Fruit fly (Drosophila melanogaster) whole organism, pupa: ENCODE measurements around the gene CG42579.
A peak's percentile ranks its signal among the peaks of the same experiment; 100 is the strongest.

ENCODE experiments used
- CG10348 ChIP-seq: fragments of 200-800 bp; sonication (Bioruptor generic); IDR thresholded peaks from 2 replicates; pipeline ENCODE4 v1.3.6; 2022; ENCODE audit warnings: missing biosample characterization, missing genetic modification characterization
- CG12605 ChIP-seq: fragments of 200-800 bp; sonication (Bioruptor generic); IDR thresholded peaks from 2 replicates; pipeline ENCODE4 v1.3.6; 2022; ENCODE audit warnings: missing biosample characterization, missing genetic modification characterization
- CG13204 ChIP-seq: fragments of 200-800 bp; sonication (Bioruptor generic); optimal IDR thresholded peaks from 2 replicates; lab custom pipeline; 2018; ENCODE audit warnings: missing biosample characterization, mild to moderate bottlenecking, missing genetic modification characterization, moderate library complexity
- CG14655 ChIP-seq: fragments of 200-800 bp; sonication (Bioruptor generic); optimal IDR thresholded peaks from 3 replicates; lab custom pipeline; 2017; ENCODE audit warnings: mild to moderate bottlenecking, missing biosample characterization, missing genetic modification reagents, missing genetic modification characterization
- CG15710 ChIP-seq: fragments of 200-800 bp; sonication (Bioruptor generic); optimal IDR thresholded peaks from 2 replicates; lab custom pipeline; 2018; ENCODE audit warnings: missing biosample characterization, mild to moderate bottlenecking, missing genetic modification characterization, moderate library complexity
- CG17806 ChIP-seq: fragments of 200-800 bp; sonication (Bioruptor generic); optimal IDR thresholded peaks from 2 replicates; lab custom pipeline; 2018; ENCODE audit warnings: missing biosample characterization, mild to moderate bottlenecking, missing genetic modification characterization, moderate library complexity
- CG32121 ChIP-seq: fragments of 200-800 bp; sonication (Bioruptor generic); IDR thresholded peaks from 2 replicates; pipeline ENCODE4 v1.3.6; 2022; ENCODE audit warnings: missing biosample characterization, missing genetic modification characterization
- CG34367 ChIP-seq: fragments of 200-800 bp; sonication (Bioruptor generic); optimal IDR thresholded peaks from 2 replicates; lab custom pipeline; 2018; ENCODE audit warnings: missing biosample characterization, mild to moderate bottlenecking, missing genetic modification characterization
- CG4496 ChIP-seq: fragments of 200-800 bp; sonication (Bioruptor generic); IDR thresholded peaks from 3 replicates; pipeline ENCODE4 v1.3.6; 2022; ENCODE audit warnings: missing biosample characterization, missing genetic modification characterization
- CG8159 ChIP-seq: fragments of 200-800 bp; sonication (Bioruptor generic); optimal IDR thresholded peaks from 3 replicates; lab custom pipeline; 2018; ENCODE audit warnings: missing biosample characterization, mild to moderate bottlenecking, missing genetic modification characterization, moderate library complexity
- CG8301 ChIP-seq: fragments of 200-800 bp; sonication (Bioruptor generic); optimal IDR thresholded peaks from 2 replicates; lab custom pipeline; 2018; ENCODE audit warnings: missing biosample characterization, mild to moderate bottlenecking, missing genetic modification characterization
- CG9948 ChIP-seq: fragments of 200-800 bp; sonication (Bioruptor generic); optimal IDR thresholded peaks from 2 replicates; lab custom pipeline; 2018; ENCODE audit warnings: missing biosample characterization, mild to moderate bottlenecking, missing genetic modification characterization, moderate library complexity
- D1 ChIP-seq: fragments of 200-800 bp; sonication (Bioruptor generic); optimal IDR thresholded peaks from 2 replicates; lab custom pipeline; 2018; ENCODE audit warnings: missing biosample characterization, mild to moderate bottlenecking, missing genetic modification characterization, moderate library complexity
- EcR ChIP-seq: fragments of 200-800 bp; sonication (Bioruptor generic); optimal IDR thresholded peaks from 3 replicates; lab custom pipeline; 2019; ENCODE audit warnings: missing biosample characterization, missing genetic modification characterization, mild to moderate bottlenecking, moderate library complexity, missing genetic modification reagents
- Ets98B ChIP-seq: fragments of 200-800 bp; sonication (Bioruptor generic); IDR thresholded peaks from 2 replicates; pipeline ENCODE4 v1.3.6; 2022; ENCODE audit warnings: missing biosample characterization, missing genetic modification characterization
- Pif1A ChIP-seq: fragments of 200-800 bp; sonication (Bioruptor generic); optimal IDR thresholded peaks from 3 replicates; lab custom pipeline; 2016; ENCODE audit warnings: missing biosample characterization, missing genetic modification characterization
- Pif1B ChIP-seq: fragments of 200-800 bp; sonication (Bioruptor generic); optimal IDR thresholded peaks from 3 replicates; lab custom pipeline; 2016; ENCODE audit warnings: missing biosample characterization, missing genetic modification characterization
- Snoo ChIP-seq: fragments of 200-800 bp; sonication (Bioruptor generic); optimal IDR thresholded peaks from 3 replicates; lab custom pipeline; 2017; ENCODE audit warnings: missing biosample characterization, mild to moderate bottlenecking, missing genetic modification characterization, inconsistent platforms
- fd96Ca ChIP-seq: fragments of 200-800 bp; sonication (Bioruptor generic); IDR thresholded peaks from 3 replicates; pipeline ENCODE4 v1.3.6; 2022; ENCODE audit warnings: missing biosample characterization, missing genetic modification characterization
- gl ChIP-seq: fragments of 200-800 bp; sonication (Bioruptor generic); optimal IDR thresholded peaks from 2 replicates; lab custom pipeline; 2018; ENCODE audit warnings: missing biosample characterization, mild to moderate bottlenecking, missing genetic modification characterization
- rn ChIP-seq: fragments of 200-800 bp; sonication (Bioruptor generic); IDR thresholded peaks from 2 replicates; pipeline ENCODE4 v1.3.6; 2022; ENCODE audit warnings: missing biosample characterization, missing genetic modification characterization

CG42579 gene

dm6 chrX:20509535-20510424, 17.7 kb upstream of the CG42579 start:
- 0 out of 3 replicates have a peak, but pooled peaks have one; percentile 32 for TF ChIP-seq fd96Ca (GFP tag; lab: Robert Waterston, UW)
- TF ChIP-seq Snoo (tag; lab: Kevin White, UChicago) = peak; percentile 42
- no peak for TF ChIP-seq CG14655
- 0 out of 2 replicates have a peak, but pooled peaks have one; percentile 10 for TF ChIP-seq CG32121 (GFP tag; lab: Robert Waterston, UW)
- peak; percentile 26 for TF ChIP-seq Pif1A (GFP tag; lab: Kevin White, UChicago)
- no peak for TF ChIP-seq CG13204 (GFP tag; lab: Kevin White, UChicago)
- TF ChIP-seq Pif1B (GFP tag; lab: Kevin White, UChicago) = no peak
- no peak for TF ChIP-seq CG9948

dm6 chrX:20510540-20510939, 16.9 kb upstream of the CG42579 start, which contains the start of gene RhoGAP19D:
Gene RhoGAP19D, minus strand, starts transcription at chrX:20510694.
- no peak for TF ChIP-seq CG8301 (tag; lab: Kevin White, UChicago)
- TF ChIP-seq CG4496 = peak; percentile 48; the same call in 1 of the 3 replicates
- peak; percentile 54 for TF ChIP-seq Ets98B (GFP tag; lab: Robert Waterston, UW)
- TF ChIP-seq CG9948 = no peak
- TF ChIP-seq fd96Ca (GFP tag; lab: Robert Waterston, UW) = peak; percentile 60; the same call in 1 of the 3 replicates
- TF ChIP-seq CG32121 (GFP tag; lab: Robert Waterston, UW) = peak; percentile 44
- TF ChIP-seq CG12605 (GFP tag; lab: Robert Waterston, UW) = peak; percentile 20; the same call in 1 of the 2 replicates
- no peak for TF ChIP-seq Pif1A (GFP tag; lab: Kevin White, UChicago)
- TF ChIP-seq Pif1B (GFP tag; lab: Kevin White, UChicago) = no peak

DNA sequence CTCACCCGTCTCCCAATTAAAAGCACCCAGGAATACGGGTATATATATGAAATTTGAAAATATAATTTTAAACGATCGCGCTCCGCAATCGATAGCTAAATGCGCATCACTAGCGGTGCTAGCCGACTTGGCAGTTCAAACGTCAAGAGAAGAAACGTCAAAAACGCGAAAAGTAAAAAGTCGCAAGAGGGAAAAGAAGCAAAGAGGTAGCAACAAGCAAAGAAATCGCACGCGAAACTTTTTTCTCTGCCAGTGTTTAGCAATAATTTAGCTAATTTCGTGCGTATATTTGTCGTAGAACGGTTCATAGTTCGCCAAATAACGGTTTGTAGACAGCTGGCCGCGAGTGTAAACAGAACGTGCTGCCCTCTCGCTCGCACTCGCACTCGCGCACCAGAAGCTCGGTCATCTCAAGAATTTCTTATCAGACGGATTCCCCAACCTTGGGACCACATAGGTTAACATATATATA, 16.0 kb upstream of the CG42579 start, which contains the start of gene CG1812:
Gene CG1812, plus strand, starts transcription at position 163 of the 472 bp plus-strand sequence.
- peak; percentile 33 for TF ChIP-seq CG34367
- TF ChIP-seq fd96Ca (GFP tag; lab: Robert Waterston, UW) = peak; percentile 82
- peak; percentile 81 for TF ChIP-seq CG4496
- peak; percentile 5 for TF ChIP-seq CG9948
- no peak for TF ChIP-seq CG13204 (GFP tag; lab: Kevin White, UChicago)
- TF ChIP-seq gl (tag; lab: Kevin White, UChicago) = peak; percentile 44
- peak; percentile 48 for TF ChIP-seq CG15710 (tag; lab: Kevin White, UChicago)
- TF ChIP-seq Pif1A (GFP tag; lab: Kevin White, UChicago) = peak; percentile 53
- peak; percentile 24 for TF ChIP-seq Pif1B (GFP tag; lab: Kevin White, UChicago)
- TF ChIP-seq Ets98B (GFP tag; lab: Robert Waterston, UW) = peak; percentile 71
- peak; percentile 56; the same call in 1 of the 2 replicates for TF ChIP-seq CG32121 (GFP tag; lab: Robert Waterston, UW)
- TF ChIP-seq EcR = peak; percentile 86
- TF ChIP-seq CG8159 (tag; lab: Kevin White, UChicago) = peak; percentile 55
- TF ChIP-seq Snoo (tag; lab: Kevin White, UChicago) = peak; percentile 27
- no peak for TF ChIP-seq rn (GFP tag; lab: Robert Waterston, UW)
- peak; percentile 24 for TF ChIP-seq CG17806
- TF ChIP-seq CG14655 = peak; percentile 38
- peak; percentile 35 for TF ChIP-seq CG8301 (tag; lab: Kevin White, UChicago)
- TF ChIP-seq D1 (tag; lab: Kevin White, UChicago) = no peak
- 0 out of 2 replicates have a peak, but pooled peaks have one; percentile 45 for TF ChIP-seq CG12605 (GFP tag; lab: Robert Waterston, UW)
- no peak for TF ChIP-seq CG10348 (GFP tag; lab: Robert Waterston, UW)

DNA sequence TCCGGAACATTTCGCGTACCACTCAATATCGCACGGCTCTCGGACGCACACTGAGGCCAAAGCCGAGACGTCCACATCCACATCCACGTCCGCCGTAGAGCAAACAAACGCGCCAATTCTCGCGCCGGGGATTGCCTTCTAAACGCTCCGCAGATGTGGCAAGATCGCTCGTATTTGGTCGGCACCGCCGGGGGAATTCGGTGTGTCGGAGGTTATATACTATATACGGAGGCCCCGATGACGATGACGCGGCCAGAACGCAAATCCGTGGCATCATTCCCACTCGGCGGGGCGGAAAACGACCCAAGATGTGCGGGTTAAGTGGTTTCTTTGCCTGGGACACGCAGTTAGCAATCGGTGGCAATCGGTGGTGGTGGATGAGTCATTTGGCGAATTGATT, 9.2 kb upstream of the CG42579 start:
- no peak for TF ChIP-seq CG8301 (tag; lab: Kevin White, UChicago)
- TF ChIP-seq CG34367 = no peak
- TF ChIP-seq CG13204 (GFP tag; lab: Kevin White, UChicago) = no peak
- no peak for TF ChIP-seq CG10348 (GFP tag; lab: Robert Waterston, UW)
- no peak for TF ChIP-seq D1 (tag; lab: Kevin White, UChicago)
- TF ChIP-seq CG8159 (tag; lab: Kevin White, UChicago) = no peak
- no peak for TF ChIP-seq CG15710 (tag; lab: Kevin White, UChicago)
- TF ChIP-seq CG9948 = no peak
- no peak for TF ChIP-seq Pif1A (GFP tag; lab: Kevin White, UChicago)
- no peak for TF ChIP-seq CG32121 (GFP tag; lab: Robert Waterston, UW)
- TF ChIP-seq gl (tag; lab: Kevin White, UChicago) = no peak
- TF ChIP-seq CG17806 = no peak
- no peak for TF ChIP-seq CG14655
- no peak for TF ChIP-seq fd96Ca (GFP tag; lab: Robert Waterston, UW)
- no peak for TF ChIP-seq Ets98B (GFP tag; lab: Robert Waterston, UW)
- TF ChIP-seq CG4496 = no peak

DNA sequence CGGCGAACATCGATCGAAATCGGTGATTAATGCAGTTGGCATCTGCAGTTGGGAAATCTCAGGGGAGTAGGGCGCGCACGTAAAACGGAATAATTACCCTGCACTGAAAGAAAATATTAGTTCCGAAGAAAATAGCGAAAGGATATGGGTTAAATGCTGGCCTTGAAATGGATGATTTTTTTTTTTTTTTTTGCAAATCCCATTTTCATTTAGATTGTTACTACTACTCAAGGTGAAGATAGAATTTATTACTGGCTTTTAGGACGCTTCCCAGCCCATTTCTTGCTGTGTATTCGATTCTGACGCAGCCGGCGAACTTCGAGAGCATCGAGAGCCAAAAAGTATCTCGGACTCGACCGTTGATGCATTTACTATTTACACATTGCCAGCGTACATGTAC, 8.4 kb upstream of the CG42579 start:
- no peak for TF ChIP-seq CG13204 (GFP tag; lab: Kevin White, UChicago)
- peak; percentile 75 for TF ChIP-seq CG32121 (GFP tag; lab: Robert Waterston, UW)
- TF ChIP-seq CG4496 = peak; percentile 86
- peak; percentile 74 for TF ChIP-seq Snoo (tag; lab: Kevin White, UChicago)
- TF ChIP-seq Pif1A (GFP tag; lab: Kevin White, UChicago) = peak; percentile 63
- peak; percentile 69 for TF ChIP-seq CG14655
- peak; percentile 67 for TF ChIP-seq CG15710 (tag; lab: Kevin White, UChicago)
- no peak for TF ChIP-seq D1 (tag; lab: Kevin White, UChicago)
- TF ChIP-seq CG8301 (tag; lab: Kevin White, UChicago) = peak; percentile 57
- peak; percentile 52 for TF ChIP-seq CG17806
- TF ChIP-seq fd96Ca (GFP tag; lab: Robert Waterston, UW) = peak; percentile 82
- no peak for TF ChIP-seq rn (GFP tag; lab: Robert Waterston, UW)
- TF ChIP-seq CG12605 (GFP tag; lab: Robert Waterston, UW) = peak; percentile 55; the same call in 1 of the 2 replicates
- peak; percentile 59 for TF ChIP-seq CG34367
- TF ChIP-seq gl (tag; lab: Kevin White, UChicago) = no peak
- TF ChIP-seq EcR = no peak
- no peak for TF ChIP-seq Pif1B (GFP tag; lab: Kevin White, UChicago)
- peak; percentile 48 for TF ChIP-seq CG9948
- peak; percentile 67 for TF ChIP-seq CG8159 (tag; lab: Kevin White, UChicago)
- peak; percentile 80 for TF ChIP-seq Ets98B (GFP tag; lab: Robert Waterston, UW)
- no peak for TF ChIP-seq CG10348 (GFP tag; lab: Robert Waterston, UW)
